Worm (Caenorhabditis elegans) whole organism, L4/young adult: Measurements from ENCODE around the gene T09B9.5.

ENCODE experiments used
- W03F9.2 ChIP-seq: fragments of 150-350 bp; optimal IDR thresholded peaks from 2 replicates; lab custom pipeline; 2014; ENCODE audit warnings: missing biosample characterization, missing genetic modification characterization
- dao-5 ChIP-seq: sonication (generic microtip); optimal IDR thresholded peaks from 2 replicates; lab custom pipeline; 2016; ENCODE audit warnings: missing genotype, missing genetic modification characterization, moderate library complexity, missing compliant biosample characterization
- him-1 ChIP-seq: sonication (generic microtip); optimal IDR thresholded peaks from 2 replicates; lab custom pipeline; 2016; ENCODE audit warnings: missing genotype, missing genetic modification reagents, missing genetic modification characterization, missing compliant biosample characterization

T09B9.5 gene

DNA sequence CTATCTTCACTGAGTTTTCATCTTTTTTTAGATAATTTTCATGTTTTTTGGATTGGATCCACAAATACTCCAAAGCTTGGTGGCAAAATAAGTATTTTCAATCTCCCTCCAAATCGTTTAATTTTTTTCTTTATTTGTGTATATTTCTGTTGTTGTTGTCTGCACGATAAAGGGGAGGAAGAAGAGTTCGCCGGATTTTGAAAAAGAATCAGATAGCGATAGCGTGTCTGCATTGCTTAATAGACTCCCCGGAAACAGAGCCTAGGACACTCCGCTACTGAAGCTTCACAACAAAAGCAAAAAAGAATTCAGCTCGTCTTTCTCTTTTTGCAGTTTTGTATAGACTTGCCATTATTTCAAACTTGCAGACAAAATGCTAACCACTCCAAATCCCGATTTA is at the start of gene T09B9.5:
TSS of gene T09B9.5 (plus strand) at position 301 of the 400 bp plus-strand sequence.
- TF ChIP-seq dao-5, result no peak
- TF ChIP-seq W03F9.2 (tag; lab: Kevin White, UChicago), result no peak
- TF ChIP-seq him-1 (tag; lab: Kevin White, UChicago), result no peak

DNA sequence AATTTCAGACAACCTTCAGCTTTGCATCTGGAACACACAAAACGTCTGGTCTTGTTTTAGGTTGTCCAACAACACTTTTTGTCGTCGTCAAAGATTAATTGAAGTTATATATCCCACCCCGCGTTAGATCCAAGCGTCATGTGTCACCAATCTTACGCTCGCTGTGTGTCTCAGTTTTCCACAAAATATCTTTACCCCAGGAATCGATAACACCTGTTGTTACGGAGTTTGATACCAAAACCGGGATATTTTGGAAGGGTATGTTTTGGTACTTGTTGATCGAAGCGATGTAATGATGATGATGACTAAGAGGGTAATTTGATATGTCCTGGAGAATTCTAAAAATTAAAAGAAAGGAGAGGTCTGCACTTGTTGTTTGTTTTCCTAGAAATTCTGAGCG is 42.1 kb upstream of the T09B9.5 start:
- TF ChIP-seq him-1 (tag; lab: Kevin White, UChicago) (no peak), W03F9.2 (tag; lab: Kevin White, UChicago) (no peak), dao-5 (no peak)

DNA sequence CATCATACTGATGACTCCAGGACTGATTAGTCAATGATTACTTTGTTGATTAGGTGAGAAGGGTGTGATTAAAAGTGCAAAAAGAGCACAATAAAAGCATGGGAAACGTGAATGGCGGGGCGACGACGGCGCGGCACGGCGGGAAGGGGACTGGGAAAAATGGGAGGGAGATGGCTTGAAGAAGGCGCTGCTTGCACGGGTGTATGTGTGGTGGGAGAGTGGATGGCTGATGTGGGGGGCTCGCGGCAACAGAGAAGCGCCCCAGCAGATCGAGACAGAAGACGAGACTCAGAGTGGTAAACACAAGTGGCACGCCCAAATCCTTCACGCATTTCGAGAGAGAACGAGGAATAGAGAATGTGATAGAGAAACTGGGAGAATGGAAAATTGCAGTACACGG is 39.9 kb upstream of the T09B9.5 start, which contains the start of gene F15G9.5:
TSS of gene F15G9.5 (minus strand) at position 159 of the 400 bp plus-strand sequence.
- TF ChIP-seq him-1 (tag; lab: Kevin White, UChicago), result peak; percentile 2
- TF ChIP-seq dao-5, result no peak

DNA sequence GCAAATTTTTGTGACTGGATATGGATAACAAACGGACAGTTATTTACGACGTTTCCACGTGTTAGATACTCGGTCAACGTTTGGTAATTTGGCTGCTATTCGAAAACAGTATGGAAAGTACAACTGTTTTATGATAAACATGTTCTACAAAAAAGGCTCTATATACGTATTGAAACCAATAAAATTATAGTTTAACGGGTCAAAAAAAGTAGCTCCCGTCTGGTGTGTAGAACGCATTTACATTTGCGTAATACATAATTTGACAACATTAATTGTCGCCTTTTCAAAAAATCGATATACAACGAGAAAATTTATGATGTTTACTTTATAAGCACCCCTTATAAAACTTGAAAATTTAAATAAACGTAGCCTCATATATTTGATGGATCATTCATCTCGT is 35.5 kb upstream of the T09B9.5 start:
- TF ChIP-seq him-1 (tag; lab: Kevin White, UChicago), result no peak
- no peak for TF ChIP-seq W03F9.2 (tag; lab: Kevin White, UChicago)
- TF ChIP-seq dao-5, result no peak

DNA sequence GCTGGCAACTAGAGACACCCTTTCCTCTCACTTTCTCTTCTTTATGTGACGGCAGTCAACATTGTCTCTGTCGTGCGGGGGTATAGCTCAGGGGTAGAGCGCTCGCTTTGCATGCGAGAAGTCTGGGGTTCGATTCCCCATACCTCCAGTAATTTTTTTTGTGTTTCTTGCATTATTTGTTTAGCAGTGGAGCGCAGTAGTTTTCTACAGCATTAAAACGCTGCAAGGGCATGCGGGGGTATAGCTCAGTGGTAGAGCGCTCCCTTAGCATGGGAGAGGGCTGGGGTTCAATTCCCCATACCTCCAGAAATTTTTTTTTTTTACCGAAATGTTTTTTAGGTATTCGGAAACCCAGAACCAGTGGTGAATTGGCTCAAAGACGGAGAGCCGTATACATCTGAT is 34.1 kb upstream of the T09B9.5 start:
- TF ChIP-seq him-1 (tag; lab: Kevin White, UChicago) (peak; percentile 98), dao-5 (peak; percentile 94)

DNA sequence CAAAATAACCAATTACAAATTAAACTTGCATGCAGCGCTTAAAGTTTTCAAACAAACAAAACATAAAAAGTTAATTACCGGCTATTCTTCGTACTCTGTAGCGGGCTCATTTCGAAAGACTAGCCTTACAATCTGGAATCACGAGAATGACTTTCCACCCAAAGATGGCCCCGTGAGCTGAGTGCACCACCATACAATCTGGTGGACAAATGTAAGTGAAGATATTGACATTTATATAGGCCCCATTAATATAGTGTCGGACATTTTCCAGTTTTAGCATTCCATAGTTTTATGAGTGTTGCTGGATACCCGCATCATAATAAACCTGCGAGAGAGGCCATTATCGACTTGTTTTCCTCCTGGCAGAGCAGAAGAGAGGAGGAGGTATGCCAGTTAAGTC is 23.0 kb upstream of the T09B9.5 start:
- no peak for TF ChIP-seq dao-5
- TF ChIP-seq W03F9.2 (tag; lab: Kevin White, UChicago), result no peak
- no peak for TF ChIP-seq him-1 (tag; lab: Kevin White, UChicago)

DNA sequence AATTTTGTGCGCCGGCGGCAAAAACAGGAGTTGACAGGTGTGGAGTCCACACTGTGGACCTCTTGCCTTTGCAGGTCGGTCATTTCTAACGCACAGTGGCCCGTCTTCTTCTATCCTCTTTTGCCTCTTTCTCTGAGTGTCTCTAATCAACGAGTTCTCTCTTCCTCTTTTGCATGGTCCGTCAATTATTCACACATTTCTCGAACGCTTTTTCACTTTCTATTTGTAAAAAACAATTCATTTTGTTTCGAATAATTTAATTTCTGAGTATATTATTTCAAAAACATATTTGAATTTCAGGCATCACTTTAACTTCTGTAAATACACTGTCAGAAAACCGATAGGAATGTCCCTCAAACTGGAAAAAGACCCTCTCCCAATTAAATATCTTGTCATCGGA is 20.6 kb upstream of the T09B9.5 start, which contains the start of gene T09B9.1:
TSS of gene T09B9.1 (plus strand) at position 301 of the 400 bp plus-strand sequence.
- TF ChIP-seq W03F9.2 (tag; lab: Kevin White, UChicago) (no peak), dao-5 (no peak), him-1 (tag; lab: Kevin White, UChicago) (no peak)

DNA sequence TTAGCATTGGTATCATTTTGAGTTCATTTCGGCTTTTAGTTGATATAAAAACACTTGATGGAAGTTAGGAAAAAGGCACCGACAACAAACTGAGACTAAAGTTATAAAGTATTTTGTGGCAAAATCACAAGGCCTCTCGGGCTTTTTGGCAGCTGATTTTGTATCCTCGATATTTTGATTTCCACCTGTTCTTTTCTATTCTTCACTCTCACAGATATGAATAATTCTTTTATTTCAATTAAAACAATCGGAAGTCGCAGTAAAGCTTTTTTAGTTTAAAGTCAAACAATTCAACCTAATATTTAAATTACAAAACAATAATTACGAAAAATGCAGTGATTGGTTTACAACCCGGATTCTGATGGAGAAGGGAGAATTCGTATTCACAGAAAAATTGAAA is 16.3 kb upstream of the T09B9.5 start, which contains the start of gene T09B9.3:
TSS of gene T09B9.3 (minus strand) at position 101 of the 400 bp plus-strand sequence.
- TF ChIP-seq dao-5 (no peak), W03F9.2 (tag; lab: Kevin White, UChicago) (no peak), him-1 (tag; lab: Kevin White, UChicago) (no peak)

DNA sequence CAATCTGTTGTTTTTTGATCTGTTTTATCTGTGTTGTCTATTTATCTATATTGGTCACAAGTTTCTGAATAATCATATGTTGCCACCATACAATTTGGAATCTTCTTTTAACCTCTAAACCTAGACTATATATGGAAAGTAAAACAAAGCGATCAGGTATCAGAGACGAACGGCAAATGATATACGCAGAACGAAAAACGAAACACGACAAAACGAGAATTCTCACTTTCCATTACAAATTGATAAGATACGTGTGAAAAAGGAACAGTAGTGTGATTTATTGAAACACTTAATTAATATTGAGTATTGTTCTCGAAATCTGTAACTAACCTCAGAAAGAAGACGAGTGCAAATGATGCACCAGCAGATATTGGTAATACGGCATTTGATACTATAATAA is 13.7 kb upstream of the T09B9.5 start:
- TF ChIP-seq W03F9.2 (tag; lab: Kevin White, UChicago), result no peak
- TF ChIP-seq him-1 (tag; lab: Kevin White, UChicago), result no peak
- no peak for TF ChIP-seq dao-5

DNA sequence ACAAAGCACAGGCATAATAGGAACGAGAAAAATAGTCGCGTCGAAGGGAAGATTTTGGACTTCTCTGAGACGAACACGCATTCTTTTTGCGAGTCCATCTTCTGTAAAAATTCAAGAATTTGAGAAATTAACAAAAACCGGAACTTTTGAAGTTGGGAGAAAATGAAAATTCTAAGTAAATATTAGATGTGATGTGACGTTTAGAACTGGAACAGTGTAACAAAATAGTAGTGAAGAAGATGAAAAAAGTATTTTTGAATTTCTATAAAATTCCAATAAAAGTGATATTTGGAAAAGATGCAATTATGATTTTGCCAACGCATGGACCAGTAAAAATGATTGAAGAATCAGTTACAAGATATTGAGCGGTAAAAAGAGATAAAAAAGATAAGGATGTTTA is 12.8 kb upstream of the T09B9.5 start, which contains the start of gene slc-17.9:
TSS of gene slc-17.9 (minus strand) at position 101 of the 400 bp plus-strand sequence.
- no peak for TF ChIP-seq W03F9.2 (tag; lab: Kevin White, UChicago)
- no peak for TF ChIP-seq him-1 (tag; lab: Kevin White, UChicago)
- TF ChIP-seq dao-5, result no peak

DNA sequence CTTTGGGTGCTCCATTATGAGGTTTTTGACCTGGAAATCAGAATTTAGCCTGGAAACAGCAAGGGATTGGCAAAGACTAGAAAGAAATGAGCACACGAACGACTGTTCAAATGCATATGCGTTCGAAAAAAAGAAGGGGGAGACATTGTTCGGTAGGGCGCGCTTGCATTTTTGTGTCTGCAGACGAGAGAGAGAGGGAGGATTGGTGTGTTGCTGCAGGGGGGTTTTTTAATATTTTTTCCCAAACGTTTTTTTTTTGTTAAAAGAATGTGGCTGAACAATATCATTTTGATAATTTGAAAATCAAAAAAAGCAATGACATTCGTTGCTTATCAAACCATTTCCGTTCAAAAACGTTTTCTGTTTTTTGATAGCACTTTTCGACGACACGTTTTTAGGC is 3.3 kb upstream of the T09B9.5 start, which contains the start of gene T09B9.4:
TSS of gene T09B9.4 (minus strand) at position 30 of the 400 bp plus-strand sequence.
- TF ChIP-seq dao-5 (no peak), W03F9.2 (tag; lab: Kevin White, UChicago) (no peak), him-1 (tag; lab: Kevin White, UChicago) (no peak)

DNA sequence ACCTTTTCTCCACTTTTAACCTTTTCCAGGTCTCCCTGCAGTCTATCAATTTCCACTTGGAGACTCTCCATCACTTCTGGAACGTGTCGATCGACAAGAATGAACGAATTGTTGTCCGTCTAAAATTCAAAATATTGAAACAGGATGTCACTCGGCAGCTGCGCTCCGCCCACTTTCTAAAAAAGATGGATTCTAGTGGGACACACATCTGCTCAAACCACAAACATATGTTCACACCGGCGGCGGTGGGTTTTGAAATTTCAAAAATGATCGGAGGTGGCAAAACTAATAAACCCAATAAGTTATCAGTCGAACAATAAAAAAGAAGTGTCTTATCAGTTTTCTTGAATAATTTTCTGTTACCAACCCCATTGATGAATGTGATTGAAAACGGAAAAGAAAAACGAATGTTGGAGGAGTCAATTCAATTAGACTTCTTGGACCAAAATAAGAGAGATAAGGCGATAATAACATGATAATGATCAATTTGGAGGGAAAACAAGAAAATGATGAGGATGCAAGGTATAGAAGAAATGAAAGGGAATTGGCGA is 4.9 kb downstream of the T09B9.5 start:
- TF ChIP-seq him-1 (tag; lab: Kevin White, UChicago), result no peak
- TF ChIP-seq W03F9.2 (tag; lab: Kevin White, UChicago), result no peak
- TF ChIP-seq dao-5, result no peak

DNA sequence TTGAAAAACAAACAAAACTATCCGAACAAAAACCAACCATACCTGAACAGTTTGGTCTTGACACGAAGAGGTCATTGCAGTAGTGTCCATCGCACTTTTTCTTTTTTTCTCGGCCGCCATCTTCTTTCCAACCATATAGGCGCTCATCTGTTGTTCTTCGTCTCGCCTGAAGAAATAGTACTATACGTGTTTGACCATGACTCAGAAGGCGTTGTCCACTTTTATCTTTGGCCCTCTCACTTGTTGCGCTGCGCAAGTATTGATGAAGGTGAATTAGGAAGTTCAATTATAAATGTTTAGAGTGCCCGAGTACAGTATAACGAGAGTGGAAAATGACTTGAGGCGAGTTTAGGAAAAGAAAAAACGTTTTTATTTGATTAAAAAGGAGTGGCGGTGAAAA is 8.3 kb downstream of the T09B9.5 start:
- TF ChIP-seq him-1 (tag; lab: Kevin White, UChicago), result no peak
- TF ChIP-seq W03F9.2 (tag; lab: Kevin White, UChicago), result no peak
- no peak for TF ChIP-seq dao-5

DNA sequence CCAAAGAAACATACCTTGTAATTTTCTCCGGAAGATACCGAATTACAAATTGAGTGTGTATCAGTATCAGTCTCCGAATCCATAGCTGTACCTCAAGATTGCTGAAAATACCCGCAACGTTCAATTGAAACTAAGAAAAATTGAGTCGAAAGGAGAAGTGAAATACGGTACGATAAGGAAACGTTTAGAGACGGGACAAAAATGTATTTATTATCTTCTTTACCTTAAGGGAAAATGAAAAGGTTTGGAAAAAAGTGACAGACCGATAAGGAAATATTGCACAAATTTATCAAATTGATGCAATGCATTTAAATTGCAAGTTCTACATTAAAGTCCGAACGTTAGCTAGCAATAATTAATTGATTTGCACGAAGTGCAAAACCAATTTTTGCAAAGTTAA is 11.5 kb downstream of the T09B9.5 start, which contains the start of gene F36G3.1:
TSS of gene F36G3.1 (minus strand) at position 101 of the 400 bp plus-strand sequence.
- TF ChIP-seq W03F9.2 (tag; lab: Kevin White, UChicago) (no peak), him-1 (tag; lab: Kevin White, UChicago) (no peak), dao-5 (no peak)

DNA sequence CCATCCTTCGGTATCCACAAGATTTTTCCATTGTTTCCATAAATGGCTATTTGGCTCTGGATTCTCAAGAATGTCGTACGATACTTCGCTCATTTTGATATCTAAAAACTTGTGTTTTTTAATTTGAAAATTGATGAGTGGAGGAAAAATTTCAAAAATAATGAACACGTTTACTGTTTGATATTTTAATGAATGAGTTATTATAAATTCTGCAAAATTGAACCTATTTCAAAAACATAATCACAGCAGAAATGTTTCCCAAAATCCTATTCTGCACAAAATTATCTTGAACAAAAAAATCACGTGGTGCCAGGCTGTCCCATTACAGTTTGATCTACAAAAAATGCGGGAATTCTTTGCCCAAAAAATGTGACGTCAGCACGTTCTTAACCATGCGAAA is 16.6 kb downstream of the T09B9.5 start, which contains the start of gene F36G3.2:
TSS of gene F36G3.2 (minus strand) at position 101 of the 400 bp plus-strand sequence.
- no peak for TF ChIP-seq W03F9.2 (tag; lab: Kevin White, UChicago)
- no peak for TF ChIP-seq him-1 (tag; lab: Kevin White, UChicago)
- TF ChIP-seq dao-5, result no peak
